Fruit fly (Drosophila melanogaster): ENCODE data around the gene Prp40.
A peak's percentile ranks its signal among the peaks of the same experiment; 100 is the strongest.

The Prp40 gene

DNA sequence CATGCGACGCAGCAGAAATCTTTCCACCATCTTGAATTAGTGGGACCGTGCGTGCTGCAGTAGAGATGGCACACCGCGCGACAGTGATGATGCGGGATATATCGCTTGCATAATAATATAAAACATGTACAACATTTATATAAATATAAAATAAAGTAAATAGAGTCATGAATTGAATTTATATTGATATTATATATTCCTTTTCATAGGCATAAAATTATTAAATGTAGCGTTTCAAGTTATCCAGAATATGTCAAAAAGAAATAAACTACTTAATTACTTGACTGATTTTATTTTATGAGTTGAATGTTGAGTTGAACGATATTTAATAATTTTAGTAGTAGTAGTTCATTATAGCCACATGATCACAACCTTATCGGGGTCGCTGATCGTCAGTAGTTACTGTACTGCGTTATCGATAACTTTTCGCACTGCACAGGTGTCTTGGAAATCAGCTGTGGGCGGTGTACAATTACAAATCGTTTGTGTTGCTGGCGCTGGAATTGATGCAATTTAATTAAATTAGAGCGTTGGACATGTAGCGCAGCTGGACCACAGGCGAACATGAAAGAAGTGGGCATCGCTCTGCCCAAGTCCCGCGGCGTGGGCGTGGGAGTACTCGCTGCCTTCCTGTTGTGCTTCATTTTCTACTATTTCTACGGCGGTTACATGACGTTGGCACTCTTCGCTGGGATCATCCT is 35.2 kb upstream of the Prp40 start, which contains the start of the genes Chd1 and Bem46 (continued):
- peak; percentile 79 for TF ChIP-seq bab2 (GFP tag; optimal IDR thresholded peaks at IDR 0.05)
- peak; percentile 83 for TF ChIP-seq CG10209 (GFP tag; optimal IDR thresholded peaks at IDR 0.05)
- peak; percentile 27; the same call in 1 of the 3 replicates for TF ChIP-seq CG16813 (GFP tag; IDR thresholded peaks at IDR 0.05; ENCODE audit: partially characterized antibody)
- peak; percentile 88 for TF ChIP-seq CG18619 (GFP tag; optimal IDR thresholded peaks at IDR 0.05)
- peak; percentile 23 for TF ChIP-seq Camta (GFP tag; optimal IDR thresholded peaks at IDR 0.05)
- TF ChIP-seq Lpt (GFP tag; optimal IDR thresholded peaks at IDR 0.05) = no peak
- no peak; the same call in 1 of the 2 replicates for TF ChIP-seq cas (GFP tag; IDR thresholded peaks at IDR 0.05)
- TF ChIP-seq CG3838 (GFP tag; optimal IDR thresholded peaks at IDR 0.05) = peak; percentile 67
- peak; percentile 46 for TF ChIP-seq CG17186 (GFP tag; optimal IDR thresholded peaks at IDR 0.05)
- peak; percentile 73 for TF ChIP-seq Ada2b (GFP tag; IDR thresholded peaks at IDR 0.05)
- TF ChIP-seq al (GFP tag; IDR thresholded peaks at IDR 0.05) = peak; percentile 83
- no peak for TF ChIP-seq pan (optimal IDR thresholded peaks at IDR 0.05)
- TF ChIP-seq pan (GFP tag; optimal IDR thresholded peaks at IDR 0.05 in 1 of 2, IDR thresholded peaks at IDR 0.05 in 1 of 2) = peak in 1 of 2 experiments; percentile 86
- 0 out of 3 replicates have a peak, but pooled peaks have one; percentile 61 for TF ChIP-seq CG3726 (GFP tag; IDR thresholded peaks at IDR 0.05)
- TF ChIP-seq CG4404 (GFP tag; IDR thresholded peaks at IDR 0.05) = peak; percentile 79
- peak; percentile 77 for TF ChIP-seq CG2875 (GFP tag; optimal IDR thresholded peaks at IDR 0.05)
- no peak for TF ChIP-seq jing (GFP tag; optimal IDR thresholded peaks at IDR 0.05)
- peak; percentile 84; the same call in 2 of the 3 replicates for TF ChIP-seq CG2889 (GFP tag; IDR thresholded peaks at IDR 0.05)
- peak; percentile 41 for TF ChIP-seq CG1647 (GFP tag; optimal IDR thresholded peaks at IDR 0.05)
- TF ChIP-seq esg (GFP tag; conservative IDR thresholded peaks at IDR 0.05) = peak; percentile 87
- TF ChIP-seq BtbVII (GFP tag; optimal IDR thresholded peaks at IDR 0.05) = peak; percentile 36
- TF ChIP-seq odd (GFP tag; optimal IDR thresholded peaks at IDR 0.05) = no peak
- TF ChIP-seq CG14441 (GFP tag; IDR thresholded peaks at IDR 0.05) = peak; percentile 78
- peak; percentile 91 for TF ChIP-seq CG12391 (tag; optimal IDR thresholded peaks at IDR 0.05)
- TF ChIP-seq D19A (tag; optimal IDR thresholded peaks at IDR 0.05) = no peak
- peak; percentile 48 for TF ChIP-seq NC2β (GFP tag; optimal IDR thresholded peaks at IDR 0.05)

- no peak for TF ChIP-seq CG11560 (tag; IDR thresholded peaks at IDR 0.05)
- TF ChIP-seq pzg (GFP tag; optimal IDR thresholded peaks at IDR 0.05) = peak; percentile 71
- peak; percentile 89 for TF ChIP-seq Sry-δ (GFP tag; optimal IDR thresholded peaks at IDR 0.05)
- no peak for TF ChIP-seq CG9727 (GFP tag; optimal IDR thresholded peaks at IDR 0.05)
- TF ChIP-seq CG10147 (GFP tag; optimal IDR thresholded peaks at IDR 0.05) = no peak
- no peak for TF ChIP-seq hth (optimal IDR thresholded peaks at IDR 0.05)
- TF ChIP-seq gt (GFP tag; IDR thresholded peaks at IDR 0.05) = no peak
- TF ChIP-seq vvl (GFP tag; IDR thresholded peaks at IDR 0.05) = 0 out of 2 replicates have a peak, but pooled peaks have one; percentile 9
- peak; percentile 76 for TF ChIP-seq vnd (GFP tag; IDR thresholded peaks at IDR 0.05; ENCODE audit: partially characterized antibody)
- TF ChIP-seq pfk (GFP tag; optimal IDR thresholded peaks at IDR 0.05) = peak; percentile 94
- TF ChIP-seq lola (GFP tag; optimal IDR thresholded peaks at IDR 0.05) = peak in 1 of 3 experiments; percentile 7
- no peak for TF ChIP-seq hkb (optimal IDR thresholded peaks at IDR 0.05)
- no peak for TF ChIP-seq hkb (GFP tag; IDR thresholded peaks at IDR 0.05)
- TF ChIP-seq Med (GFP tag) = peak; percentile 81
- no peak for TF ChIP-seq psq (GFP tag; optimal IDR thresholded peaks at IDR 0.05)
- peak; percentile 93 for TF ChIP-seq Dll (GFP tag; IDR thresholded peaks at IDR 0.05; ENCODE audit: partially characterized antibody)
- no peak for TF ChIP-seq bcd (GFP tag; optimal IDR thresholded peaks at IDR 0.05)
- peak; percentile 82 for TF ChIP-seq CG1603 (tag; optimal IDR thresholded peaks at IDR 0.05)
- peak; percentile 0 for TF ChIP-seq CG6254 (GFP tag; optimal IDR thresholded peaks at IDR 0.05)
- TF ChIP-seq nmo (GFP tag; optimal IDR thresholded peaks at IDR 0.05) = peak; percentile 39
- TF ChIP-seq CG30020 (tag; optimal IDR thresholded peaks at IDR 0.05) = peak; percentile 76
- TF ChIP-seq CG14860 (GFP tag; IDR thresholded peaks at IDR 0.05; ENCODE audit: partially characterized antibody) = peak; percentile 81
- TF ChIP-seq jumu (GFP tag; optimal IDR thresholded peaks at IDR 0.05) = no peak
- TF ChIP-seq fd64A (GFP tag; optimal IDR thresholded peaks at IDR 0.05) = peak; percentile 29
Measured at dm6 chr2L:2992664-2993174, 30.3 kb upstream of the Prp40 start, which contains the start of the genes okr and CG3558. TSS of gene okr (minus strand) at chr2L:2992759. TSS of gene CG3558 (plus strand) at chr2L:2992870.
